Fruit fly (Drosophila melanogaster) whole organism, prepupa: ENCODE results near the gene fipi.

Source experiments
- Blimp-1 ChIP-seq: fragments of 200-800 bp; sonication (Bioruptor generic); optimal IDR thresholded peaks from 3 replicates; lab custom pipeline; 2017; ENCODE audit warnings: missing biosample characterization, missing genetic modification characterization, mild to moderate bottlenecking, moderate library complexity, missing genetic modification reagents
- CG10631 ChIP-seq: fragments of 200-800 bp; sonication (Bioruptor generic); optimal IDR thresholded peaks from 2 replicates; lab custom pipeline; 2016; ENCODE audit warnings: missing biosample characterization, missing genetic modification characterization
- CG10669 ChIP-seq: fragments of 200-800 bp; sonication (Bioruptor generic); optimal IDR thresholded peaks from 3 replicates; lab custom pipeline; 2018; ENCODE audit warnings: missing biosample characterization, mild to moderate bottlenecking, missing genetic modification characterization, moderate library complexity
- CG11762 ChIP-seq: fragments of 200-800 bp; sonication (Bioruptor generic); optimal IDR thresholded peaks from 3 replicates; lab custom pipeline; 2016; ENCODE audit warnings: missing biosample characterization, missing genetic modification characterization; ENCODE audit not compliant: insufficient read depth
- CG11902 ChIP-seq: fragments of 200-800 bp; sonication (Bioruptor generic); optimal IDR thresholded peaks from 3 replicates; lab custom pipeline; 2016; ENCODE audit warnings: missing biosample characterization, missing genetic modification characterization
- CG15336 ChIP-seq: fragments of 200-800 bp; sonication (Bioruptor generic); IDR thresholded peaks from 2 replicates; pipeline ENCODE4 v1.3.6; 2022; ENCODE audit warnings: missing biosample characterization, missing genetic modification characterization
- CG1621 ChIP-seq: fragments of 200-800 bp; sonication (Bioruptor generic); optimal IDR thresholded peaks from 3 replicates; lab custom pipeline; 2018; ENCODE audit warnings: missing biosample characterization, mild to moderate bottlenecking, missing genetic modification characterization
- CG3032 ChIP-seq: fragments of 200-800 bp; optimal IDR thresholded peaks from 2 replicates; lab custom pipeline; 2019; ENCODE audit warnings: missing biosample characterization, mild to moderate bottlenecking, missing genetic modification characterization, moderate library complexity
- CG31627 ChIP-seq: fragments of 200-800 bp; sonication (Bioruptor generic); optimal IDR thresholded peaks from 3 replicates; lab custom pipeline; 2016; ENCODE audit warnings: missing biosample characterization, missing genetic modification characterization
- CG32006 ChIP-seq: fragments of 200-800 bp; sonication (Bioruptor generic); optimal IDR thresholded peaks from 3 replicates; lab custom pipeline; 2017; ENCODE audit warnings: missing biosample characterization, mild to moderate bottlenecking, missing genetic modification characterization
- CG34406 ChIP-seq: fragments of 200-800 bp; sonication (Bioruptor generic); optimal IDR thresholded peaks from 3 replicates; lab custom pipeline; 2016; ENCODE audit warnings: missing biosample characterization, missing genetic modification characterization
- CG3919 ChIP-seq: fragments of 200-800 bp; sonication (Bioruptor generic); optimal IDR thresholded peaks from 3 replicates; lab custom pipeline; 2016; ENCODE audit warnings: missing biosample characterization, missing genetic modification characterization
- CG6808 ChIP-seq: fragments of 200-800 bp; sonication (Bioruptor generic); optimal IDR thresholded peaks from 3 replicates; lab custom pipeline; 2017; ENCODE audit warnings: missing biosample characterization, missing genetic modification characterization, mild to moderate bottlenecking, moderate library complexity, missing genetic modification reagents
- CG6854 ChIP-seq: fragments of 200-800 bp; sonication (Bioruptor generic); optimal IDR thresholded peaks from 2 replicates; lab custom pipeline; 2017; ENCODE audit warnings: missing biosample characterization, mild to moderate bottlenecking, missing genetic modification characterization
- CG7368 ChIP-seq: fragments of 200-800 bp; sonication (Bioruptor generic); optimal IDR thresholded peaks from 3 replicates; lab custom pipeline; 2016; ENCODE audit warnings: missing biosample characterization, missing genetic modification characterization
- CG9139 ChIP-seq: fragments of 200-800 bp; sonication (Bioruptor generic); optimal IDR thresholded peaks from 3 replicates; lab custom pipeline; 2017; ENCODE audit warnings: missing biosample characterization, mild to moderate bottlenecking, missing genetic modification characterization
- Eip75B ChIP-seq: fragments of 200-800 bp; sonication (Bioruptor generic); optimal IDR thresholded peaks from 3 replicates; lab custom pipeline; 2016; ENCODE audit warnings: missing biosample characterization, missing genetic modification characterization
- Eip78C ChIP-seq: fragments of 200-800 bp; sonication (Bioruptor generic); peaks from one replicate; lab custom pipeline; 2016; ENCODE audit warnings: missing biosample characterization, missing genetic modification characterization
- Eip93F ChIP-seq: fragments of 200-800 bp; sonication (Bioruptor generic); optimal IDR thresholded peaks from 2 replicates; lab custom pipeline; 2016; ENCODE audit warnings: missing biosample characterization, mild to moderate bottlenecking, missing genetic modification characterization
- Ets96B ChIP-seq: fragments of 200-800 bp; optimal IDR thresholded peaks from 2 replicates; lab custom pipeline; 2019; ENCODE audit warnings: missing biosample characterization, mild to moderate bottlenecking, missing genetic modification characterization, moderate library complexity
- Gug ChIP-seq: fragments of 200-800 bp; sonication (Bioruptor generic); IDR thresholded peaks from 2 replicates; pipeline ENCODE4 v1.3.6; 2022; ENCODE audit warnings: missing biosample characterization, missing genetic modification characterization
- Lpt ChIP-seq: fragments of 200-800 bp; sonication (Bioruptor generic); optimal IDR thresholded peaks from 3 replicates; lab custom pipeline; 2016; ENCODE audit warnings: missing biosample characterization, missing genetic modification characterization
- Met ChIP-seq: fragments of 200-800 bp; sonication (Bioruptor generic); optimal IDR thresholded peaks from 3 replicates; lab custom pipeline; 2016; ENCODE audit warnings: missing biosample characterization, missing genetic modification characterization
- Smox ChIP-seq: fragments of 200-800 bp; sonication (Bioruptor generic); optimal IDR thresholded peaks from 3 replicates; lab custom pipeline; 2016; ENCODE audit warnings: missing biosample characterization, missing genetic modification characterization
- Sox102F ChIP-seq: fragments of 200-800 bp; sonication (Bioruptor generic); optimal IDR thresholded peaks from 2 replicates; lab custom pipeline; 2016; ENCODE audit warnings: missing biosample characterization, mild to moderate bottlenecking, missing genetic modification characterization
- Sox15 ChIP-seq: fragments of 200-800 bp; sonication (Bioruptor generic); optimal IDR thresholded peaks from 3 replicates; lab custom pipeline; 2016; ENCODE audit warnings: missing biosample characterization, missing genetic modification characterization
- cyc ChIP-seq: fragments of 200-800 bp; sonication (Bioruptor generic); optimal IDR thresholded peaks from 3 replicates; lab custom pipeline; 2016; ENCODE audit warnings: missing biosample characterization, missing genetic modification characterization
- dsx ChIP-seq: fragments of 200-800 bp; optimal IDR thresholded peaks from 3 replicates; lab custom pipeline; 2019; ENCODE audit warnings: missing biosample characterization, mild to moderate bottlenecking, missing genetic modification characterization, moderate library complexity; ENCODE audit not compliant: poor library complexity, severe bottlenecking
- eg ChIP-seq: fragments of 200-800 bp; sonication (Bioruptor generic); IDR thresholded peaks from 3 replicates; pipeline ENCODE4 v1.3.6; 2022; ENCODE audit warnings: missing biosample characterization, missing genetic modification characterization
- esn ChIP-seq: fragments of 200-800 bp; sonication (Bioruptor generic); optimal IDR thresholded peaks from 2 replicates; lab custom pipeline; 2016; ENCODE audit warnings: missing biosample characterization, mild to moderate bottlenecking, missing genetic modification characterization, moderate library complexity
- fd59A ChIP-seq: fragments of 200-800 bp; sonication (Bioruptor generic); optimal IDR thresholded peaks from 2 replicates; lab custom pipeline; 2017; ENCODE audit warnings: missing biosample characterization, mild to moderate bottlenecking, missing genetic modification characterization, missing genetic modification reagents
- fkh ChIP-seq: fragments of 200-800 bp; sonication (Bioruptor generic); optimal IDR thresholded peaks from 3 replicates; lab custom pipeline; 2017; ENCODE audit warnings: missing biosample characterization, mild to moderate bottlenecking, missing genetic modification characterization, moderate library complexity
- pdm3 ChIP-seq: fragments of 200-800 bp; sonication (Bioruptor generic); optimal IDR thresholded peaks from 3 replicates; lab custom pipeline; 2016; ENCODE audit warnings: missing biosample characterization, missing genetic modification characterization
- ss ChIP-seq, 2 experiments: fragments of 200-800 bp; sonication (Bioruptor generic); optimal IDR thresholded peaks; 2 replicates in 1 of 2; 3 replicates in 1 of 2; lab custom pipeline; 2017 to 2018; ENCODE audit warnings: mild to moderate bottlenecking in 2 of 2, missing biosample characterization in 2 of 2, missing genetic modification characterization in 2 of 2, moderate library complexity in 1 of 2
- topi ChIP-seq: fragments of 200-800 bp; sonication (Bioruptor generic); optimal IDR thresholded peaks from 3 replicates; lab custom pipeline; 2016; ENCODE audit warnings: missing biosample characterization, missing genetic modification characterization

The fipi gene

dm6 chr2L:4762595-4762994, 31.2 kb downstream of the fipi start, which contains the start of gene CG42523:
TSS of gene CG42523 (plus strand) at chr2L:4762895.
- no peak for TF ChIP-seq CG6854 (GFP tag; lab: Kevin White, UChicago)
- TF ChIP-seq Smox (GFP tag; lab: Kevin White, UChicago), result no peak

DNA sequence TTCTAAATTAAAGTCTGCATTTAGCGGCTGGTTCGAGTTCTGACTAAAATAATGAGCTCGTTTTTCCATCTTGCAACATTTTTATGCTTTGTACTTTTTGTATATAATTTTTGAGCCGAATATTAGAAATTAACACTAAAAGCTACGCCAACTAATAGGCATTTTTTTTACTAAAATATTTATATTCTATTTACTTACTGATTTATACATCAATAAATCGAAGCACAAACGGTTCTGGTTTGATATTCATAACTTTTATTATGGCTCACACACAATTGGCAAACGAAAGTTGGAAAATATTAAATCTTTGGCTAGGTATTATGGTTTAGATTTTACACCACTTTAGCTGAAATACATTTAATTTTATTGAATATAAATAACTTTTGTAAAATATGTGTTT, 59.5 kb downstream of the fipi start, which contains the start of gene CG15631:
Gene CG15631, minus strand, starts transcription at position 101 of the 400 bp plus-strand sequence.
- no peak for TF ChIP-seq CG1621
- TF ChIP-seq Eip78C (GFP tag; lab: Kevin White, UChicago), result no peak
- TF ChIP-seq CG10669, result no peak
- TF ChIP-seq topi (GFP tag; lab: Kevin White, UChicago), result no peak
- no peak for TF ChIP-seq fd59A (GFP tag; lab: Kevin White, UChicago)
- TF ChIP-seq Eip93F (GFP tag; lab: Kevin White, UChicago), result no peak
- no peak for TF ChIP-seq Gug (GFP tag; lab: Robert Waterston, UW)

- TF ChIP-seq CG11902 (GFP tag; lab: Kevin White, UChicago) (no peak), CG3032 (tag; lab: Kevin White, UChicago) (no peak), fd59A (GFP tag; lab: Kevin White, UChicago) (no peak), CG6854 (GFP tag; lab: Kevin White, UChicago) (no peak), Eip93F (GFP tag; lab: Kevin White, UChicago) (no peak), eg (GFP tag; lab: Robert Waterston, UW) (no peak), CG7368 (GFP tag; lab: Kevin White, UChicago) (no peak), CG6808 (GFP tag; lab: Kevin White, UChicago) (no peak), Smox (GFP tag; lab: Kevin White, UChicago) (no peak), dsx (GFP tag; lab: Kevin White, UChicago) (no peak), Ets96B (tag; lab: Kevin White, UChicago) (no peak)
Observed at dm6 chr2L:4726021-4726420, 67.8 kb downstream of the fipi start.

- TF ChIP-seq CG3919 (GFP tag; lab: Kevin White, UChicago) (no peak), CG15336 (GFP tag; lab: Robert Waterston, UW) (no peak), Sox102F (no peak), fkh (GFP tag; lab: Kevin White, UChicago) (no peak), Lpt (GFP tag; lab: Kevin White, UChicago) (no peak), CG32006 (GFP tag; lab: Kevin White, UChicago) (no peak), Eip75B (no peak), Sox15 (GFP tag; lab: Kevin White, UChicago) (no peak), CG31627 (GFP tag; lab: Kevin White, UChicago) (no peak), CG9139 (GFP tag; lab: Kevin White, UChicago) (no peak), pdm3 (GFP tag; lab: Kevin White, UChicago) (no peak), topi (GFP tag; lab: Kevin White, UChicago) (no peak), ss (GFP tag; optimal IDR thresholded peaks at IDR 0.05; lab: Kevin White, UChicago) (no peak)
Observed at dm6 chr2L:4701385-4701784, 92.5 kb downstream of the fipi start, which contains the start of gene Taf12L. TSS of gene Taf12L (minus strand) at chr2L:4701485.

- TF ChIP-seq Blimp-1 (GFP tag; lab: Kevin White, UChicago) (no peak), CG11762 (GFP tag; lab: Kevin White, UChicago) (no peak), CG10631 (GFP tag; lab: Kevin White, UChicago) (no peak), esn (GFP tag; lab: Kevin White, UChicago) (no peak), CG34406 (GFP tag; lab: Kevin White, UChicago) (no peak), Sox102F (no peak), Met (no peak), topi (GFP tag; lab: Kevin White, UChicago) (no peak), CG3919 (GFP tag; lab: Kevin White, UChicago) (no peak), Smox (GFP tag; lab: Kevin White, UChicago) (no peak), Ets96B (tag; lab: Kevin White, UChicago) (no peak), cyc (GFP tag; lab: Kevin White, UChicago) (no peak)
Observed at dm6 chr2L:4698837-4699236, 95.0 kb downstream of the fipi start.
